Worm (Caenorhabditis elegans): ENCODE data around the gene zzz-1.

ce11 chrV:10923229-10923628 is 14.3 kb upstream of the zzz-1 start, which contains the start of gene F58B4.7:
- no peak for TF ChIP-seq fkh-10 (GFP tag; optimal IDR thresholded peaks at IDR 0.05)
- no peak for TF ChIP-seq nhr-11 (tag; optimal IDR thresholded peaks at IDR 0.05)
- TF ChIP-seq ceh-63 (GFP tag; optimal IDR thresholded peaks at IDR 0.05) = no peak
- no peak for TF ChIP-seq jun-1 (tag; optimal IDR thresholded peaks at IDR 0.05)
- TF ChIP-seq lin-39 (tag; optimal IDR thresholded peaks at IDR 0.05) = no peak
- no peak for TF ChIP-seq sup-37 (GFP tag; optimal IDR thresholded peaks at IDR 0.05)
- TF ChIP-seq sptf-1 (tag; optimal IDR thresholded peaks at IDR 0.05) = no peak
- TF ChIP-seq nhr-12 (tag; optimal IDR thresholded peaks at IDR 0.05) = no peak
- no peak for TF ChIP-seq nhr-76 (tag; optimal IDR thresholded peaks at IDR 0.05)
- TF ChIP-seq ceh-82 (tag; optimal IDR thresholded peaks at IDR 0.05) = no peak
- TF ChIP-seq lin-15B (tag; optimal IDR thresholded peaks at IDR 0.05) = no peak
- no peak for TF ChIP-seq ztf-11 (tag; optimal IDR thresholded peaks at IDR 0.05)
- no peak for TF ChIP-seq pag-3 (tag; optimal IDR thresholded peaks at IDR 0.05; ENCODE audit: borderline replicate concordance, insufficient read depth)
- no peak for TF ChIP-seq pax-3 (tag; optimal IDR thresholded peaks at IDR 0.05)

Data from whole organism, L1 larva.